Fruit fly (Drosophila melanogaster): ENCODE measurements around the gene CG13043.
A peak's percentile ranks its signal among the peaks of the same experiment; 100 is the strongest.

- peak; percentile 42; the same call in 1 of the 2 replicates for TF ChIP-seq rn (GFP tag; IDR thresholded peaks at IDR 0.05)
- no peak for TF ChIP-seq CG15710 (tag; optimal IDR thresholded peaks at IDR 0.05)
- peak; percentile 78 for TF ChIP-seq CG14655 (GFP tag; optimal IDR thresholded peaks at IDR 0.05)
- peak; percentile 51 for TF ChIP-seq CG10348 (GFP tag; IDR thresholded peaks at IDR 0.05)
- no peak for TF ChIP-seq EcR (GFP tag; optimal IDR thresholded peaks at IDR 0.05)
- TF ChIP-seq CG17806 (tag; optimal IDR thresholded peaks at IDR 0.05), result peak; percentile 9
- TF ChIP-seq CG32121 (GFP tag; IDR thresholded peaks at IDR 0.05), result peak; percentile 48; the same call in 1 of the 2 replicates
- peak; percentile 74 for TF ChIP-seq CG8301 (tag; optimal IDR thresholded peaks at IDR 0.05)
- TF ChIP-seq CG34367 (tag; optimal IDR thresholded peaks at IDR 0.05), result no peak
- no peak for TF ChIP-seq Pif1B (GFP tag; optimal IDR thresholded peaks at IDR 0.05)
- TF ChIP-seq Ets98B (GFP tag; IDR thresholded peaks at IDR 0.05), result peak; percentile 84
Observed at dm6 chr3L:16309972-16310371, 4.3 kb upstream of the CG13043 start.

Data from whole organism, pupa.